Worm (Caenorhabditis elegans): ENCODE results near the gene oatr-1.

DNA sequence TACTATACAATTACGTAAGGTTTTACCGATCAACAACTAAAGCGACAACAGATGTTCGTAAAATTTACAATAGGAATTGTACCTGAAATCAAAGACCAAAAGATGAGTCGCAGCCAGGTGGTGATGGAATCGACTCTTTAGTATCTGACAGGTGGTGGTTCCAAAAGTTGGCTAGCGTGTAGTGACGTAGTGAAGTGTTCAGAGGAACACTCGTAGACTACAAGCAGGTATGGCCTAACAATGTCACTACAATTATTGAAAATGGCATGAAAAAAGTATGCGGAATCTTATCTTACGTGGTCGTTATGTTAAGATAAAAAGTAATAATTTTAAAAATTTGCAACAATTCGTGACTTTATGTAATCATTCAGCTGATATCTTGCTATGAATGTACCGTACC is 25.5 kb upstream of the oatr-1 start:
- no peak for TF ChIP-seq hmg-1.2 (GFP tag; IDR thresholded peaks at IDR 0.05)
- TF ChIP-seq attf-3 (GFP tag; conservative IDR thresholded peaks at IDR 0.05) = no peak
- no peak for TF ChIP-seq egl-18 (GFP tag; IDR thresholded peaks at IDR 0.05)
- no peak for TF ChIP-seq F57A8.1 (GFP tag; optimal IDR thresholded peaks at IDR 0.05)
